Fruit fly (Drosophila melanogaster): ENCODE measurements around the gene NP15.6.

NP15.6 gene

dm6 chr3R:19031210-19031609 lies 4.0 kb downstream of the NP15.6 start, which contains the start of the genes Prp18 and CG6013 (continued):
- peak; percentile 65 for TF ChIP-seq CG15269 (tag; optimal IDR thresholded peaks at IDR 0.05)
- no peak for TF ChIP-seq CG8359 (GFP tag; optimal IDR thresholded peaks at IDR 0.05; ENCODE audit: borderline replicate concordance)
- peak; percentile 74 for TF ChIP-seq CG10267 (tag; optimal IDR thresholded peaks at IDR 0.05)
- no peak for TF ChIP-seq Sry-β (GFP tag; optimal IDR thresholded peaks at IDR 0.05)
- TF ChIP-seq sima (GFP tag; optimal IDR thresholded peaks at IDR 0.05): no peak
- peak; percentile 54 for TF ChIP-seq CG17359 (tag; optimal IDR thresholded peaks at IDR 0.05)
- peak; percentile 83 for TF ChIP-seq CG14710 (tag; optimal IDR thresholded peaks at IDR 0.05)
- TF ChIP-seq dmrt99B (tag; optimal IDR thresholded peaks at IDR 0.05): peak; percentile 64
- TF ChIP-seq MBD-R2 (GFP tag; IDR thresholded peaks at IDR 0.05): peak; percentile 81
- no peak for TF ChIP-seq CG4360 (GFP tag; IDR thresholded peaks at IDR 0.05)
- TF ChIP-seq hb (GFP tag; IDR thresholded peaks at IDR 0.05; ENCODE audit: partially characterized antibody): no peak
- peak; percentile 21 for TF ChIP-seq az2 (GFP tag; optimal IDR thresholded peaks at IDR 0.05)
- TF ChIP-seq chif (GFP tag; optimal IDR thresholded peaks at IDR 0.05): no peak
- peak in 1 of 2 experiments; percentile 9 for TF ChIP-seq Eip74EF (GFP tag; optimal IDR thresholded peaks at IDR 0.05)
- TF ChIP-seq vvl (GFP tag; IDR thresholded peaks at IDR 0.05): peak; percentile 32; the same call in 1 of the 2 replicates
- peak in 1 of 2 experiments; percentile 68 for TF ChIP-seq Hr51 (GFP tag; optimal IDR thresholded peaks at IDR 0.05)
- TF ChIP-seq NfI (GFP tag; optimal IDR thresholded peaks at IDR 0.05): peak; percentile 12
- TF ChIP-seq tll (GFP tag; optimal IDR thresholded peaks at IDR 0.05): peak in 1 of 2 experiments; percentile 22
- TF ChIP-seq CG11456 (GFP tag; IDR thresholded peaks at IDR 0.05): no peak
- TF ChIP-seq CG8944 (GFP tag; optimal IDR thresholded peaks at IDR 0.05): no peak
- peak; percentile 54 for TF ChIP-seq CG18599 (GFP tag; optimal IDR thresholded peaks at IDR 0.05)
- peak; percentile 36; the same call in 1 of the 2 replicates for TF ChIP-seq lmd (GFP tag; IDR thresholded peaks at IDR 0.05)
- peak; percentile 47 for TF ChIP-seq CG1233 (GFP tag; optimal IDR thresholded peaks at IDR 0.05)
- no peak for TF ChIP-seq toy (GFP tag; IDR thresholded peaks at IDR 0.05)
- TF ChIP-seq Sox102F (GFP tag; optimal IDR thresholded peaks at IDR 0.05): peak; percentile 69
- peak; percentile 32; the same call in 1 of the 2 replicates for TF ChIP-seq CG6689 (GFP tag; IDR thresholded peaks at IDR 0.05)
- TF ChIP-seq salm (tag; optimal IDR thresholded peaks at IDR 0.05): peak; percentile 7
- peak; percentile 69 for TF ChIP-seq CG9817 (tag; optimal IDR thresholded peaks at IDR 0.05)
- TF ChIP-seq CG12659 (GFP tag; optimal IDR thresholded peaks at IDR 0.05): peak; percentile 60
- peak; percentile 52 for TF ChIP-seq CG7556 (GFP tag; optimal IDR thresholded peaks at IDR 0.05)
- TF ChIP-seq Ptx1 (GFP tag; IDR thresholded peaks at IDR 0.05): peak; percentile 75
- TF ChIP-seq CG9727 (GFP tag; optimal IDR thresholded peaks at IDR 0.05): peak; percentile 57
- TF ChIP-seq Dek (tag; optimal IDR thresholded peaks at IDR 0.05): peak; percentile 64
- TF ChIP-seq CG11504 (tag; optimal IDR thresholded peaks at IDR 0.05): peak; percentile 81
- no peak for TF ChIP-seq NC2β (GFP tag; optimal IDR thresholded peaks at IDR 0.05)
- peak; percentile 40 for TF ChIP-seq CG2116 (GFP tag; optimal IDR thresholded peaks at IDR 0.05)
- no peak for TF ChIP-seq CG16779 (GFP tag; IDR thresholded peaks at IDR 0.05)
- peak; percentile 53 for TF ChIP-seq CG4424 (GFP tag; optimal IDR thresholded peaks at IDR 0.05)
- peak; percentile 46 for TF ChIP-seq tin (GFP tag; optimal IDR thresholded peaks at IDR 0.05)
- peak; percentile 54 for TF ChIP-seq fd96Cb (tag; optimal IDR thresholded peaks at IDR 0.05)
- TF ChIP-seq Lpt (GFP tag; optimal IDR thresholded peaks at IDR 0.05): no peak
- peak; percentile 78 for TF ChIP-seq CG2678 (tag; optimal IDR thresholded peaks at IDR 0.05)
- no peak for TF ChIP-seq fu2 (GFP tag; optimal IDR thresholded peaks at IDR 0.05)
- no peak for TF ChIP-seq pfk (GFP tag; optimal IDR thresholded peaks at IDR 0.05)
- no peak for TF ChIP-seq Max (GFP tag; optimal IDR thresholded peaks at IDR 0.05)
- no peak for TF ChIP-seq knrl (GFP tag; IDR thresholded peaks at IDR 0.05; ENCODE audit: partially characterized antibody)
- TF ChIP-seq rib (GFP tag; IDR thresholded peaks at IDR 0.05): no peak
- peak; percentile 85 for TF ChIP-seq CG17361 (GFP tag; IDR thresholded peaks at IDR 0.05)
- no peak for TF ChIP-seq bab2 (GFP tag; optimal IDR thresholded peaks at IDR 0.05)

Measured in whole organism, embryonic.